Worm (Caenorhabditis elegans): ENCODE data around the gene nhr-100.

Gene nhr-100

DNA sequence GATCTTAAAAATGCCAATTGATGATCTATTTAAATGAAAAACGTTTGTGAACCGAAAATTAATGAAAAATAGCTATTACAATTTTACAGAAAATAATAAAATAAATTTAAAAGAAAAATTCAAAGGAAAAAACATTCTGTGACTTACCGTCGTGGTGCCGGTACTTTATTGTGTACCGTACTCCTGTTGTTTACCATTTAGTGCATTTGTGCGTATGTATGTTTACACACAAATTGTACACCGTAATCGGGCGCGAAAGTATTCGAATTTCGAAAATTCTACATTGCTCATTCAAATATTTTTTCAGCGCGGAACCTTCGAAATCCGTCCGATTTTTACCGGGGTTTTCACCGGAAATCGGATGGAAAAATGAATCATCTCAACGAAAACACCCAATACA, 49.5 kb downstream of the nhr-100 start, which contains the start of gene T13F2.6 (continued):
- peak; percentile 91 for TF ChIP-seq B0019.2 (GFP tag; conservative IDR thresholded peaks at IDR 0.05)
- peak; percentile 97 for TF ChIP-seq madf-6 (GFP tag; IDR thresholded peaks at IDR 0.05)
- TF ChIP-seq Y53G8AR.9 (GFP tag; conservative IDR thresholded peaks at IDR 0.05), result no peak
- TF ChIP-seq F37B4.10 (GFP tag; IDR thresholded peaks at IDR 0.05), result no peak
- peak; percentile 82 for TF ChIP-seq Y53F4B.3 (GFP tag; IDR thresholded peaks at IDR 0.05)
- no peak for TF ChIP-seq sptf-2 (GFP tag; optimal IDR thresholded peaks at IDR 0.05)
- no peak for TF ChIP-seq let-607 (tag; optimal IDR thresholded peaks at IDR 0.05)
- TF ChIP-seq lir-1 (GFP tag; conservative IDR thresholded peaks at IDR 0.05), result no peak; the same call in 1 of the 2 replicates
- no peak for TF ChIP-seq F39B2.1 (GFP tag; IDR thresholded peaks at IDR 0.05)
- TF ChIP-seq attf-6 (GFP tag; IDR thresholded peaks at IDR 0.05), result peak; percentile 77
- TF ChIP-seq rcor-1 (GFP tag; IDR thresholded peaks at IDR 0.05), result peak; percentile 88
- peak; percentile 83 for TF ChIP-seq tlf-1 (GFP tag; optimal IDR thresholded peaks at IDR 0.05)
- TF ChIP-seq unc-130 (GFP tag; optimal IDR thresholded peaks at IDR 0.05), result peak; percentile 73
- TF ChIP-seq ztf-25 (GFP tag; IDR thresholded peaks at IDR 0.05), result 0 out of 2 replicates have a peak, but pooled peaks have one; percentile 54
- peak; percentile 92 for TF ChIP-seq F49E8.2 (tag; optimal IDR thresholded peaks at IDR 0.05; ENCODE audit: insufficient read depth)
- TF ChIP-seq F33H1.4 (GFP tag; IDR thresholded peaks at IDR 0.05), result peak; percentile 80
- peak; percentile 79 for TF ChIP-seq dpl-1 (GFP tag; optimal IDR thresholded peaks at IDR 0.05)
- no peak for TF ChIP-seq egl-18 (GFP tag; IDR thresholded peaks at IDR 0.05)
- TF ChIP-seq snpc-1.3 (tag; optimal IDR thresholded peaks at IDR 0.05; ENCODE audit: insufficient read depth), result peak; percentile 91
- TF ChIP-seq B0035.1 (tag; optimal IDR thresholded peaks at IDR 0.05), result no peak
- peak; percentile 76 for TF ChIP-seq xnd-1 (tag; optimal IDR thresholded peaks at IDR 0.05)
- TF ChIP-seq pbrm-1 (GFP tag; IDR thresholded peaks at IDR 0.05), result peak; percentile 79
- peak; percentile 57 for TF ChIP-seq snpc-1.1 (tag; optimal IDR thresholded peaks at IDR 0.05; ENCODE audit: insufficient read depth)
- TF ChIP-seq madf-10 (tag; optimal IDR thresholded peaks at IDR 0.05), result no peak
- TF ChIP-seq T07F8.4 (tag; optimal IDR thresholded peaks at IDR 0.05), result no peak
- 0 out of 2 replicates have a peak, but pooled peaks have one; percentile 73 for TF ChIP-seq Y79H2A.3 (GFP tag; conservative IDR thresholded peaks at IDR 0.05)
- no peak for TF ChIP-seq unc-62 (GFP tag; optimal IDR thresholded peaks at IDR 0.05)
- TF ChIP-seq mcd-1 (GFP tag; IDR thresholded peaks at IDR 0.05), result no peak
- TF ChIP-seq Y95B8A.8 (GFP tag; IDR thresholded peaks at IDR 0.05), result peak; percentile 75
- peak; percentile 100 for TF ChIP-seq lsl-1 (GFP tag; optimal IDR thresholded peaks at IDR 0.05)
- TF ChIP-seq ceh-91 (GFP tag; IDR thresholded peaks at IDR 0.05), result peak; percentile 93
- peak; percentile 92 for TF ChIP-seq efl-1 (GFP tag; optimal IDR thresholded peaks at IDR 0.05)
- TF ChIP-seq hlh-12 (tag; optimal IDR thresholded peaks at IDR 0.05), result no peak
- TF ChIP-seq C17E4.6 (GFP tag; IDR thresholded peaks at IDR 0.05), result peak; percentile 15; the same call in 1 of the 2 replicates
- TF ChIP-seq aptf-3 (GFP tag; IDR thresholded peaks at IDR 0.05), result no peak
- peak; percentile 93 for TF ChIP-seq lin-54 (GFP tag; optimal IDR thresholded peaks at IDR 0.05)
- TF ChIP-seq ZK185.1 (tag; optimal IDR thresholded peaks at IDR 0.05; ENCODE audit: poor library complexity, severe bottlenecking), result no peak
